Fruit fly (Drosophila melanogaster) whole organism, embryonic: ENCODE measurements around the gene galla-2.

ENCODE experiments used
- Atf-2 ChIP-seq: fragments of 200-800 bp; sonication (Bioruptor generic); optimal IDR thresholded peaks from 2 replicates; lab custom pipeline; 2016; ENCODE audit warnings: missing biosample characterization, missing genetic modification characterization
- CG12155 ChIP-seq: fragments of 200-800 bp; sonication (Bioruptor generic); optimal IDR thresholded peaks from 3 replicates; lab custom pipeline; 2016; ENCODE audit warnings: missing biosample characterization, missing genetic modification characterization
- CG12659 ChIP-seq: fragments of 200-800 bp; sonication (Bioruptor generic); optimal IDR thresholded peaks from 3 replicates; lab custom pipeline; 2017; ENCODE audit warnings: mild to moderate bottlenecking, missing biosample characterization, missing genetic modification reagents, missing genetic modification characterization
- CG14050 ChIP-seq: fragments of 200-800 bp; sonication (Bioruptor generic); IDR thresholded peaks from 3 replicates; pipeline ENCODE4 v1.3.6; 2022; ENCODE audit warnings: missing biosample characterization, missing genetic modification characterization
- CG15073 ChIP-seq: fragments of 200-800 bp; sonication (Bioruptor generic); optimal IDR thresholded peaks from 2 replicates; lab custom pipeline; 2016; ENCODE audit warnings: missing biosample characterization, missing genetic modification characterization
- CG15514 ChIP-seq: fragments of 200-800 bp; sonication (Bioruptor generic); optimal IDR thresholded peaks from 3 replicates; lab custom pipeline; 2017; ENCODE audit warnings: missing biosample characterization, missing genetic modification characterization, mild to moderate bottlenecking, moderate library complexity, missing genetic modification reagents
- CG17829 ChIP-seq: fragments of 200-800 bp; optimal IDR thresholded peaks from 2 replicates; lab custom pipeline; 2019; ENCODE audit warnings: missing biosample characterization, mild to moderate bottlenecking, missing genetic modification characterization, moderate library complexity
- CG2202 ChIP-seq: fragments of 200-800 bp; sonication (Bioruptor generic); optimal IDR thresholded peaks from 2 replicates; lab custom pipeline; 2018; ENCODE audit warnings: missing biosample characterization, mild to moderate bottlenecking, missing genetic modification characterization
- CG30431 ChIP-seq: fragments of 200-800 bp; sonication (Bioruptor generic); optimal IDR thresholded peaks from 2 replicates; lab custom pipeline; 2017; ENCODE audit warnings: missing biosample characterization, missing genetic modification characterization
- CG31441 ChIP-seq: fragments of 200-800 bp; sonication (Bioruptor generic); IDR thresholded peaks from 2 replicates; pipeline ENCODE4 v1.3.6; 2022; ENCODE audit warnings: missing biosample characterization, missing genetic modification characterization
- CG3838 ChIP-seq: fragments of 200-800 bp; sonication (Bioruptor generic); optimal IDR thresholded peaks from 3 replicates; lab custom pipeline; 2016; ENCODE audit warnings: missing biosample characterization, missing genetic modification characterization
- CG3847 ChIP-seq: fragments of 200-800 bp; sonication (Bioruptor generic); IDR thresholded peaks from 2 replicates; pipeline ENCODE4 v1.3.6; 2022; ENCODE audit warnings: missing biosample characterization, missing genetic modification characterization
- CG42726 ChIP-seq: fragments of 200-800 bp; sonication (Bioruptor generic); IDR thresholded peaks from 2 replicates; pipeline ENCODE4 v1.3.6; 2022; ENCODE audit warnings: missing biosample characterization, missing genetic modification characterization; ENCODE audit not compliant: partially characterized antibody
- CG4360 ChIP-seq: fragments of 200-800 bp; sonication (Bioruptor generic); IDR thresholded peaks from 2 replicates; pipeline ENCODE4 v1.3.6; 2022; ENCODE audit warnings: missing biosample characterization, missing genetic modification characterization
- CG4854 ChIP-seq: fragments of 200-800 bp; sonication (Bioruptor generic); optimal IDR thresholded peaks from 2 replicates; lab custom pipeline; 2016; ENCODE audit warnings: missing biosample characterization, missing genetic modification characterization, inconsistent platforms
- CG7556 ChIP-seq: fragments of 200-800 bp; sonication (Bioruptor generic); optimal IDR thresholded peaks from 2 replicates; lab custom pipeline; 2017; ENCODE audit warnings: missing biosample characterization, mild to moderate bottlenecking, missing genetic modification characterization
- CG7928 ChIP-seq: fragments of 200-800 bp; sonication (Bioruptor generic); optimal IDR thresholded peaks from 2 replicates; lab custom pipeline; 2017; ENCODE audit warnings: missing biosample characterization, mild to moderate bottlenecking, missing genetic modification characterization
- CG9727 ChIP-seq: fragments of 200-800 bp; sonication (Bioruptor generic); optimal IDR thresholded peaks from 3 replicates; lab custom pipeline; 2017; ENCODE audit warnings: missing biosample characterization, mild to moderate bottlenecking, missing genetic modification characterization
- CG9817 ChIP-seq: fragments of 200-800 bp; sonication (Bioruptor generic); optimal IDR thresholded peaks from 2 replicates; lab custom pipeline; 2018; ENCODE audit warnings: missing biosample characterization, mild to moderate bottlenecking, missing genetic modification characterization, moderate library complexity
- CHES-1-like ChIP-seq: fragments of 200-800 bp; sonication (Bioruptor generic); optimal IDR thresholded peaks from 2 replicates; lab custom pipeline; 2016; ENCODE audit warnings: missing biosample characterization, missing genetic modification characterization
- CTCF ChIP-seq: fragments of 200-800 bp; sonication (Bioruptor generic); optimal IDR thresholded peaks from 2 replicates; lab custom pipeline; 2017; ENCODE audit warnings: missing biosample characterization, mild to moderate bottlenecking, missing genetic modification characterization, moderate library complexity
- Chrac-16 ChIP-seq: fragments of 200-800 bp; sonication (Bioruptor generic); optimal IDR thresholded peaks from 3 replicates; lab custom pipeline; 2016; ENCODE audit warnings: missing biosample characterization, missing genetic modification characterization
- Dll ChIP-seq: fragments of 200-800 bp; sonication (Bioruptor generic); IDR thresholded peaks from 4 replicates; pipeline ENCODE4 v1.3.6; 2022; ENCODE audit warnings: missing biosample characterization, missing genetic modification characterization; ENCODE audit not compliant: partially characterized antibody
- Fer2 ChIP-seq: fragments of 200-800 bp; sonication (Bioruptor generic); optimal IDR thresholded peaks from 2 replicates; lab custom pipeline; 2018; ENCODE audit warnings: missing biosample characterization, mild to moderate bottlenecking, missing genetic modification characterization, moderate library complexity
- H2.0 ChIP-seq: fragments of 200-800 bp; sonication (Bioruptor generic); IDR thresholded peaks from 2 replicates; pipeline ENCODE4 v1.3.6; 2022; ENCODE audit warnings: missing biosample characterization, missing genetic modification characterization
- Hmr ChIP-seq: fragments of 200-800 bp; sonication (Bioruptor generic); optimal IDR thresholded peaks from 3 replicates; lab custom pipeline; 2017; ENCODE audit warnings: mild to moderate bottlenecking, missing biosample characterization, missing genetic modification reagents, missing genetic modification characterization
- Lhr ChIP-seq: fragments of 200-800 bp; sonication (Bioruptor generic); optimal IDR thresholded peaks from 3 replicates; lab custom pipeline; 2017; ENCODE audit warnings: mild to moderate bottlenecking, missing biosample characterization, missing genetic modification reagents, missing genetic modification characterization
- Mad ChIP-seq: fragments of 200-800 bp; sonication (Bioruptor generic); optimal IDR thresholded peaks from 2 replicates; lab custom pipeline; 2016; ENCODE audit warnings: missing biosample characterization, missing genetic modification characterization
- NC2α ChIP-seq: fragments of 200-800 bp; sonication (Bioruptor generic); optimal IDR thresholded peaks from 2 replicates; lab custom pipeline; 2016; ENCODE audit warnings: missing biosample characterization, missing genetic modification characterization
- NC2β ChIP-seq: fragments of 200-800 bp; sonication (Bioruptor generic); optimal IDR thresholded peaks from 2 replicates; lab custom pipeline; 2016; ENCODE audit warnings: missing biosample characterization, missing genetic modification characterization
- NfI ChIP-seq: fragments of 200-800 bp; sonication (Bioruptor generic); optimal IDR thresholded peaks from 3 replicates; lab custom pipeline; 2018; ENCODE audit warnings: missing biosample characterization, mild to moderate bottlenecking, missing genetic modification characterization, moderate library complexity
- Rfx ChIP-seq: fragments of 200-800 bp; sonication (Bioruptor generic); IDR thresholded peaks from 2 replicates; pipeline ENCODE4 v1.3.6; 2022; ENCODE audit warnings: missing biosample characterization, missing genetic modification characterization
- Side ChIP-seq: fragments of 200-800 bp; sonication (Bioruptor generic); optimal IDR thresholded peaks from 2 replicates; lab custom pipeline; 2016; ENCODE audit warnings: missing biosample characterization, missing genetic modification characterization
- Spps ChIP-seq: fragments of 200-800 bp; sonication (Bioruptor generic); optimal IDR thresholded peaks from 2 replicates; lab custom pipeline; 2018; ENCODE audit warnings: missing biosample characterization, mild to moderate bottlenecking, missing genetic modification characterization
- abd-A ChIP-seq: fragments of 200-800 bp; sonication (Bioruptor generic); optimal IDR thresholded peaks from 3 replicates; lab custom pipeline; 2019; ENCODE audit warnings: missing biosample characterization, mild to moderate bottlenecking, missing genetic modification characterization, moderate library complexity
- ac ChIP-seq: fragments of 200-800 bp; sonication (Bioruptor generic); optimal IDR thresholded peaks from 3 replicates; lab custom pipeline; 2017; ENCODE audit warnings: missing biosample characterization, mild to moderate bottlenecking, missing genetic modification characterization
- ash1 ChIP-seq: fragments of 200-800 bp; sonication (Bioruptor generic); optimal IDR thresholded peaks from 2 replicates; lab custom pipeline; 2018; ENCODE audit warnings: missing biosample characterization, mild to moderate bottlenecking, missing genetic modification characterization
- chn ChIP-seq: fragments of 200-800 bp; sonication (Bioruptor generic); optimal IDR thresholded peaks from 2 replicates; lab custom pipeline; 2016; ENCODE audit warnings: missing biosample characterization, missing genetic modification characterization
- ci ChIP-seq: fragments of 200-800 bp; sonication (Bioruptor generic); IDR thresholded peaks from 3 replicates; pipeline ENCODE4 v1.3.6; 2022; ENCODE audit warnings: missing biosample characterization, missing genetic modification characterization
- dmrt11E ChIP-seq: fragments of 200-800 bp; sonication (Bioruptor generic); optimal IDR thresholded peaks from 3 replicates; lab custom pipeline; 2018; ENCODE audit warnings: missing biosample characterization, mild to moderate bottlenecking, missing genetic modification characterization, moderate library complexity
- grau ChIP-seq: fragments of 200-800 bp; optimal IDR thresholded peaks from 3 replicates; lab custom pipeline; 2019; ENCODE audit warnings: missing biosample characterization, mild to moderate bottlenecking, missing genetic modification characterization, moderate library complexity
- pan ChIP-seq, 4 experiments: fragments of >200 bp in 3 of 4; fragments of 200-800 bp in 1 of 4; sonication (Bioruptor generic) in 1 of 4; optimal IDR thresholded peaks in 3 of 4; IDR thresholded peaks in 1 of 4; 2 replicates each; pipeline versions ENCODE4 v1.3.6 to Lab custom; 2017 to 2022; ENCODE audit warnings: missing biosample characterization in 2 of 4, missing genetic modification characterization in 2 of 4, mixed read lengths in 1 of 4
- pita ChIP-seq: fragments of 200-800 bp; sonication (Bioruptor generic); optimal IDR thresholded peaks from 2 replicates; lab custom pipeline; 2017; ENCODE audit warnings: missing biosample characterization, mild to moderate bottlenecking, missing genetic modification characterization
- so ChIP-seq: fragments of 200-800 bp; sonication (Bioruptor generic); IDR thresholded peaks from 3 replicates; pipeline ENCODE4 v1.3.6; 2022; ENCODE audit warnings: missing biosample characterization, missing genetic modification characterization
- sob ChIP-seq: fragments of 200-800 bp; sonication (Bioruptor generic); IDR thresholded peaks from 2 replicates; pipeline ENCODE4 v1.3.6; 2022; ENCODE audit warnings: missing biosample characterization, missing genetic modification characterization
- tap ChIP-seq: fragments of 200-800 bp; optimal IDR thresholded peaks from 3 replicates; lab custom pipeline; 2019; ENCODE audit warnings: missing biosample characterization, mild to moderate bottlenecking, missing genetic modification characterization, moderate library complexity
- tll ChIP-seq, 2 experiments: fragments of 200-800 bp in 1 of 2; fragments of >200 bp in 1 of 2; sonication (Bioruptor generic) in 1 of 2; optimal IDR thresholded peaks; 2 replicates each; lab custom pipeline; 2017 to 2019; ENCODE audit warnings: missing biosample characterization in 2 of 2, missing genetic modification characterization in 2 of 2, mild to moderate bottlenecking in 1 of 2, moderate library complexity in 1 of 2
- toy ChIP-seq: fragments of 200-800 bp; sonication (Bioruptor generic); IDR thresholded peaks from 2 replicates; pipeline ENCODE4 v1.3.6; 2022; ENCODE audit warnings: missing biosample characterization, missing genetic modification characterization
- zen ChIP-seq: fragments of 200-800 bp; sonication (Bioruptor generic); optimal IDR thresholded peaks from 3 replicates; lab custom pipeline; 2018; ENCODE audit warnings: missing biosample characterization, mild to moderate bottlenecking, missing genetic modification characterization, moderate library complexity
- zfh1 ChIP-seq: fragments of 200-800 bp; sonication (Bioruptor generic); IDR thresholded peaks from 3 replicates; pipeline ENCODE4 v1.3.6; 2022; ENCODE audit warnings: missing biosample characterization, missing genetic modification characterization

Gene galla-2

dm6 chr3L:10856534-10857030, 26.1 kb upstream of the galla-2 start (continued):
- TF ChIP-seq CG15514 (GFP tag; lab: Kevin White, UChicago) (peak; percentile 15), CG4360 (GFP tag; lab: Robert Waterston, UW) (peak; percentile 68), Fer2 (tag; lab: Kevin White, UChicago) (no peak), CG9727 (peak; percentile 21), Side (GFP tag; lab: Kevin White, UChicago) (peak; percentile 50), CG12155 (GFP tag; lab: Kevin White, UChicago) (no peak), CG2202 (tag; lab: Kevin White, UChicago) (peak; percentile 20), CG9817 (peak; percentile 5), CG31441 (GFP tag; lab: Robert Waterston, UW) (no peak; the same call in 1 of the 2 replicates), Dll (peak; percentile 22; the same call in 1 of the 4 replicates), CG15073 (no peak), CG7556 (GFP tag; lab: Kevin White, UChicago) (no peak), zfh1 (GFP tag; lab: Robert Waterston, UW) (no peak; the same call in 2 of the 3 replicates), sob (GFP tag; lab: Robert Waterston, UW) (peak; percentile 57; the same call in 1 of the 2 replicates), pita (no peak), Rfx (GFP tag; lab: Robert Waterston, UW) (0 out of 2 replicates have a peak, but pooled peaks have one; percentile 17), pan (optimal IDR thresholded peaks at IDR 0.05; lab: Kevin White, UChicago) (no peak), pan (GFP tag; optimal IDR thresholded peaks at IDR 0.05 in 1 of 2, IDR thresholded peaks at IDR 0.05 in 1 of 2) (peak in 1 of 2 experiments; percentile 34), ci (GFP tag; lab: Robert Waterston, UW) (peak; percentile 69), CG7928 (GFP tag; lab: Kevin White, UChicago) (no peak), CG17829 (tag; lab: Kevin White, UChicago) (peak; percentile 69), chn (peak; percentile 65), so (peak; percentile 88; the same call in 2 of the 3 replicates), toy (GFP tag; lab: Robert Waterston, UW) (no peak), NfI (GFP tag; lab: Kevin White, UChicago) (peak; percentile 15), NC2β (peak; percentile 65), zen (tag; lab: Kevin White, UChicago) (peak; percentile 90), tll (GFP tag; optimal IDR thresholded peaks at IDR 0.05; lab: Kevin White, UChicago) (peak; percentile 72 to 87), dmrt11E (tag; lab: Kevin White, UChicago) (peak; percentile 77), Spps (no peak), CG30431 (GFP tag; lab: Kevin White, UChicago) (no peak), CG42726 (GFP tag; lab: Robert Waterston, UW) (peak; percentile 65), CG14050 (GFP tag; lab: Robert Waterston, UW) (no peak), ash1 (GFP tag; lab: Kevin White, UChicago) (no peak), CG3847 (GFP tag; lab: Robert Waterston, UW) (no peak), H2.0 (GFP tag; lab: Robert Waterston, UW) (no peak), CG4854 (GFP tag; lab: Kevin White, UChicago) (no peak), abd-A (tag; lab: Kevin White, UChicago) (peak; percentile 100), Mad (no peak), Lhr (GFP tag; lab: Kevin White, UChicago) (no peak), Hmr (GFP tag; lab: Kevin White, UChicago) (no peak), CHES-1-like (peak; percentile 71), grau (tag; lab: Kevin White, UChicago) (peak; percentile 11), Chrac-16 (GFP tag; lab: Kevin White, UChicago) (no peak), ac (GFP tag; lab: Kevin White, UChicago) (peak; percentile 1), CTCF (GFP tag; lab: Kevin White, UChicago) (no peak), NC2α (GFP tag; lab: Kevin White, UChicago) (peak; percentile 59), tap (tag; lab: Kevin White, UChicago) (peak; percentile 58), CG12659 (GFP tag; lab: Kevin White, UChicago) (peak; percentile 37), Atf-2 (no peak), CG3838 (peak; percentile 65)
